Worm (Caenorhabditis elegans): Measurements from ENCODE around the gene T04F8.8.
A peak's percentile ranks its signal among the peaks of the same experiment; 100 is the strongest.

Gene T04F8.8

ce11 chrX:11662069-11662468 lies 14.8 kb downstream of the T04F8.8 start (continued):
- TF ChIP-seq unc-62 (GFP tag; optimal IDR thresholded peaks at IDR 0.05 in 1 of 2) (peak in 1 of 2 experiments; percentile 4), unc-62 (tag; optimal IDR thresholded peaks at IDR 0.05) (no peak), dmd-9 (GFP tag; IDR thresholded peaks at IDR 0.05) (no peak), lin-15B (tag; optimal IDR thresholded peaks at IDR 0.05) (no peak), duxl-1 (tag; optimal IDR thresholded peaks at IDR 0.05; ENCODE audit: poor library complexity) (no peak), F26F4.8 (GFP tag; conservative IDR thresholded peaks at IDR 0.05) (no peak), unc-39 (tag; optimal IDR thresholded peaks at IDR 0.05) (no peak), nhr-11 (tag; optimal IDR thresholded peaks at IDR 0.05) (no peak), mxl-2 (GFP tag; conservative IDR thresholded peaks at IDR 0.05) (no peak), gei-8 (GFP tag; optimal IDR thresholded peaks at IDR 0.05) (no peak), Y48G9A.11 (GFP tag; IDR thresholded peaks at IDR 0.05) (no peak), mdl-1 (tag; optimal IDR thresholded peaks at IDR 0.05) (no peak)

- TF ChIP-seq mes-2 (tag; optimal IDR thresholded peaks at IDR 0.05; ENCODE audit: poor library complexity, severe bottlenecking) (peak; percentile 5), daf-8 (GFP tag; IDR thresholded peaks at IDR 0.05) (no peak), nhr-28 (tag; optimal IDR thresholded peaks at IDR 0.05) (peak; percentile 9), dve-1 (tag; optimal IDR thresholded peaks at IDR 0.05; ENCODE audit: insufficient read depth) (peak; percentile 52), F26F4.8 (GFP tag; conservative IDR thresholded peaks at IDR 0.05) (no peak), dpl-1 (GFP tag; optimal IDR thresholded peaks at IDR 0.05) (peak; percentile 65), spr-1 (tag; optimal IDR thresholded peaks at IDR 0.05) (no peak)
These were observed 15.3 kb downstream of the T04F8.8 start for ce11 chrX:11662557-11662956.

ce11 chrX:11664184-11664583 lies 16.9 kb downstream of the T04F8.8 start:
- TF ChIP-seq nhr-42 (GFP tag; IDR thresholded peaks at IDR 0.05) (no peak), dve-1 (tag; optimal IDR thresholded peaks at IDR 0.05; ENCODE audit: insufficient read depth) (peak; percentile 8), F10B5.3 (tag; optimal IDR thresholded peaks at IDR 0.05) (no peak), Y75B8A.6 (GFP tag; IDR thresholded peaks at IDR 0.05) (no peak), nhr-77 (tag; optimal IDR thresholded peaks at IDR 0.05) (no peak), F26F4.8 (GFP tag; conservative IDR thresholded peaks at IDR 0.05) (no peak), unc-39 (tag; optimal IDR thresholded peaks at IDR 0.05) (no peak), mdl-1 (tag; optimal IDR thresholded peaks at IDR 0.05) (no peak), hlh-11 (tag; optimal IDR thresholded peaks at IDR 0.05) (no peak), daf-16 (GFP tag; optimal IDR thresholded peaks at IDR 0.05) (no peak), daf-16 (tag; optimal IDR thresholded peaks at IDR 0.05) (peak; percentile 52), aly-2 (tag; optimal IDR thresholded peaks at IDR 0.05) (no peak), pha-4 (GFP tag; IDR thresholded peaks at IDR 0.05) (no peak), pha-4 (tag; optimal IDR thresholded peaks at IDR 0.05) (peak; percentile 62), ceh-44 (GFP tag; IDR thresholded peaks at IDR 0.05) (no peak), spr-3 (GFP tag; optimal IDR thresholded peaks at IDR 0.05) (no peak), Y5F2A.4 (GFP tag; optimal IDR thresholded peaks at IDR 0.05) (no peak), aha-1 (tag) (peak; percentile 53), nhr-25 (tag; optimal IDR thresholded peaks at IDR 0.05; ENCODE audit: borderline replicate concordance, insufficient read depth) (no peak), lin-38 (GFP tag; IDR thresholded peaks at IDR 0.05) (no peak), jun-1 (tag; optimal IDR thresholded peaks at IDR 0.05) (no peak), F44E2.7 (GFP tag; IDR thresholded peaks at IDR 0.05) (no peak), fos-1 (tag; optimal IDR thresholded peaks at IDR 0.05) (no peak), egl-43 (GFP tag; IDR thresholded peaks at IDR 0.05) (no peak), nhr-76 (tag; optimal IDR thresholded peaks at IDR 0.05) (no peak), nhr-102 (tag; optimal IDR thresholded peaks at IDR 0.05) (no peak), hlh-30 (tag; optimal IDR thresholded peaks at IDR 0.05; ENCODE audit: insufficient read depth) (no peak), spr-1 (tag; optimal IDR thresholded peaks at IDR 0.05) (no peak), mes-2 (tag; optimal IDR thresholded peaks at IDR 0.05; ENCODE audit: poor library complexity, severe bottlenecking) (peak; percentile 9), mxl-3 (GFP tag; optimal IDR thresholded peaks at IDR 0.05) (no peak), nhr-10 (tag; optimal IDR thresholded peaks at IDR 0.05) (no peak), daf-8 (GFP tag; IDR thresholded peaks at IDR 0.05) (no peak), rbr-2 (tag; optimal IDR thresholded peaks at IDR 0.05) (no peak), tag-97 (GFP tag; IDR thresholded peaks at IDR 0.05) (no peak), ceh-62 (tag; optimal IDR thresholded peaks at IDR 0.05) (no peak)
